Fruit fly (Drosophila melanogaster) whole organism, prepupa: ENCODE measurements around the gene CG13639.

Experiments used
- Blimp-1 ChIP-seq: fragments of 200-800 bp; sonication (Bioruptor generic); optimal IDR thresholded peaks from 3 replicates; lab custom pipeline; 2017; ENCODE audit warnings: missing biosample characterization, missing genetic modification characterization, mild to moderate bottlenecking, moderate library complexity, missing genetic modification reagents
- CG10631 ChIP-seq: fragments of 200-800 bp; sonication (Bioruptor generic); optimal IDR thresholded peaks from 2 replicates; lab custom pipeline; 2016; ENCODE audit warnings: missing biosample characterization, missing genetic modification characterization
- CG10669 ChIP-seq: fragments of 200-800 bp; sonication (Bioruptor generic); optimal IDR thresholded peaks from 3 replicates; lab custom pipeline; 2018; ENCODE audit warnings: missing biosample characterization, mild to moderate bottlenecking, missing genetic modification characterization, moderate library complexity
- CG11294 ChIP-seq: fragments of 200-800 bp; sonication (Bioruptor generic); IDR thresholded peaks from 2 replicates; pipeline ENCODE4 v1.3.6; 2022; ENCODE audit warnings: missing biosample characterization, missing genetic modification characterization
- CG11902 ChIP-seq: fragments of 200-800 bp; sonication (Bioruptor generic); optimal IDR thresholded peaks from 3 replicates; lab custom pipeline; 2016; ENCODE audit warnings: missing biosample characterization, missing genetic modification characterization
- CG15336 ChIP-seq: fragments of 200-800 bp; sonication (Bioruptor generic); IDR thresholded peaks from 2 replicates; pipeline ENCODE4 v1.3.6; 2022; ENCODE audit warnings: missing biosample characterization, missing genetic modification characterization
- CG16779 ChIP-seq: fragments of 200-800 bp; sonication (Bioruptor generic); optimal IDR thresholded peaks from 3 replicates; lab custom pipeline; 2017; ENCODE audit warnings: missing biosample characterization, mild to moderate bottlenecking, missing genetic modification characterization
- CG3032 ChIP-seq: fragments of 200-800 bp; optimal IDR thresholded peaks from 2 replicates; lab custom pipeline; 2019; ENCODE audit warnings: missing biosample characterization, mild to moderate bottlenecking, missing genetic modification characterization, moderate library complexity
- CG34406 ChIP-seq: fragments of 200-800 bp; sonication (Bioruptor generic); optimal IDR thresholded peaks from 3 replicates; lab custom pipeline; 2016; ENCODE audit warnings: missing biosample characterization, missing genetic modification characterization
- CG3919 ChIP-seq: fragments of 200-800 bp; sonication (Bioruptor generic); optimal IDR thresholded peaks from 3 replicates; lab custom pipeline; 2016; ENCODE audit warnings: missing biosample characterization, missing genetic modification characterization
- CG4318 ChIP-seq: fragments of 200-800 bp; sonication (Bioruptor generic); optimal IDR thresholded peaks from 3 replicates; lab custom pipeline; 2017; ENCODE audit warnings: missing biosample characterization, mild to moderate bottlenecking, missing genetic modification characterization
- CG6163 ChIP-seq: fragments of 200-800 bp; sonication (Bioruptor generic); IDR thresholded peaks from 3 replicates; pipeline ENCODE4 v1.3.6; 2022; ENCODE audit warnings: missing biosample characterization, missing genetic modification characterization
- CG6276 ChIP-seq: fragments of 200-800 bp; sonication (Bioruptor generic); optimal IDR thresholded peaks from 2 replicates; lab custom pipeline; 2017; ENCODE audit warnings: missing biosample characterization, mild to moderate bottlenecking, missing genetic modification characterization
- CG6792 ChIP-seq: fragments of 200-800 bp; sonication (Bioruptor generic); optimal IDR thresholded peaks from 3 replicates; lab custom pipeline; 2016; ENCODE audit warnings: missing biosample characterization, missing genetic modification characterization
- CG6808 ChIP-seq: fragments of 200-800 bp; sonication (Bioruptor generic); optimal IDR thresholded peaks from 3 replicates; lab custom pipeline; 2017; ENCODE audit warnings: missing biosample characterization, missing genetic modification characterization, mild to moderate bottlenecking, moderate library complexity, missing genetic modification reagents
- CG6854 ChIP-seq: fragments of 200-800 bp; sonication (Bioruptor generic); optimal IDR thresholded peaks from 2 replicates; lab custom pipeline; 2017; ENCODE audit warnings: missing biosample characterization, mild to moderate bottlenecking, missing genetic modification characterization
- CG7368 ChIP-seq: fragments of 200-800 bp; sonication (Bioruptor generic); optimal IDR thresholded peaks from 3 replicates; lab custom pipeline; 2016; ENCODE audit warnings: missing biosample characterization, missing genetic modification characterization
- CG8319 ChIP-seq: fragments of 200-800 bp; sonication (Bioruptor generic); optimal IDR thresholded peaks from 3 replicates; lab custom pipeline; 2016; ENCODE audit warnings: missing biosample characterization, missing genetic modification characterization
- CG9139 ChIP-seq: fragments of 200-800 bp; sonication (Bioruptor generic); optimal IDR thresholded peaks from 3 replicates; lab custom pipeline; 2017; ENCODE audit warnings: missing biosample characterization, mild to moderate bottlenecking, missing genetic modification characterization
- Eip78C ChIP-seq: fragments of 200-800 bp; sonication (Bioruptor generic); peaks from one replicate; lab custom pipeline; 2016; ENCODE audit warnings: missing biosample characterization, missing genetic modification characterization
- Ets21C ChIP-seq: fragments of 200-800 bp; sonication (Bioruptor generic); optimal IDR thresholded peaks from 3 replicates; lab custom pipeline; 2016; ENCODE audit warnings: missing biosample characterization, missing genetic modification characterization
- Gug ChIP-seq: fragments of 200-800 bp; sonication (Bioruptor generic); IDR thresholded peaks from 2 replicates; pipeline ENCODE4 v1.3.6; 2022; ENCODE audit warnings: missing biosample characterization, missing genetic modification characterization
- Hr38 ChIP-seq: sonication (Bioruptor generic); optimal IDR thresholded peaks from 2 replicates; lab custom pipeline; 2016; ENCODE audit warnings: missing biosample characterization, missing genetic modification characterization
- Hr39 ChIP-seq: fragments of 200-800 bp; sonication (Bioruptor generic); optimal IDR thresholded peaks from 2 replicates; lab custom pipeline; 2016; ENCODE audit warnings: missing biosample characterization, missing genetic modification characterization
- Lpt ChIP-seq: fragments of 200-800 bp; sonication (Bioruptor generic); optimal IDR thresholded peaks from 3 replicates; lab custom pipeline; 2016; ENCODE audit warnings: missing biosample characterization, missing genetic modification characterization
- OdsH ChIP-seq: fragments of 200-800 bp; sonication (Bioruptor generic); optimal IDR thresholded peaks from 3 replicates; lab custom pipeline; 2016; ENCODE audit warnings: missing biosample characterization, missing genetic modification characterization
- Sox102F ChIP-seq: fragments of 200-800 bp; sonication (Bioruptor generic); optimal IDR thresholded peaks from 2 replicates; lab custom pipeline; 2016; ENCODE audit warnings: missing biosample characterization, mild to moderate bottlenecking, missing genetic modification characterization
- Sox14 ChIP-seq: fragments of 200-800 bp; sonication (Bioruptor generic); optimal IDR thresholded peaks from 3 replicates; lab custom pipeline; 2016; ENCODE audit warnings: missing biosample characterization, missing genetic modification characterization
- Sox15 ChIP-seq: fragments of 200-800 bp; sonication (Bioruptor generic); optimal IDR thresholded peaks from 3 replicates; lab custom pipeline; 2016; ENCODE audit warnings: missing biosample characterization, missing genetic modification characterization
- achi ChIP-seq: fragments of 200-800 bp; sonication (Bioruptor generic); optimal IDR thresholded peaks from 3 replicates; lab custom pipeline; 2016; ENCODE audit warnings: missing biosample characterization, missing genetic modification characterization
- acj6 ChIP-seq: fragments of 200-800 bp; sonication (Bioruptor generic); optimal IDR thresholded peaks from 3 replicates; lab custom pipeline; 2016; ENCODE audit warnings: missing biosample characterization, missing genetic modification characterization
- cyc ChIP-seq: fragments of 200-800 bp; sonication (Bioruptor generic); optimal IDR thresholded peaks from 3 replicates; lab custom pipeline; 2016; ENCODE audit warnings: missing biosample characterization, missing genetic modification characterization
- dac ChIP-seq: fragments of 200-800 bp; sonication (Bioruptor generic); optimal IDR thresholded peaks from 2 replicates; lab custom pipeline; 2017; ENCODE audit warnings: missing biosample characterization, mild to moderate bottlenecking, missing genetic modification characterization
- eg ChIP-seq: fragments of 200-800 bp; sonication (Bioruptor generic); IDR thresholded peaks from 3 replicates; pipeline ENCODE4 v1.3.6; 2022; ENCODE audit warnings: missing biosample characterization, missing genetic modification characterization
- esn ChIP-seq: fragments of 200-800 bp; sonication (Bioruptor generic); optimal IDR thresholded peaks from 2 replicates; lab custom pipeline; 2016; ENCODE audit warnings: missing biosample characterization, mild to moderate bottlenecking, missing genetic modification characterization, moderate library complexity
- fd59A ChIP-seq: fragments of 200-800 bp; sonication (Bioruptor generic); optimal IDR thresholded peaks from 2 replicates; lab custom pipeline; 2017; ENCODE audit warnings: missing biosample characterization, mild to moderate bottlenecking, missing genetic modification characterization, missing genetic modification reagents
- fd85E ChIP-seq: fragments of 200-800 bp; sonication (Bioruptor generic); optimal IDR thresholded peaks from 3 replicates; lab custom pipeline; 2016; ENCODE audit warnings: missing biosample characterization, missing genetic modification characterization
- lz ChIP-seq: fragments of 200-800 bp; sonication (Bioruptor generic); optimal IDR thresholded peaks from 3 replicates; lab custom pipeline; 2016; ENCODE audit warnings: missing biosample characterization, missing genetic modification characterization
- net ChIP-seq: fragments of 200-800 bp; sonication (Bioruptor generic); optimal IDR thresholded peaks from 3 replicates; lab custom pipeline; 2016; ENCODE audit warnings: missing biosample characterization, missing genetic modification characterization
- pdm3 ChIP-seq: fragments of 200-800 bp; sonication (Bioruptor generic); optimal IDR thresholded peaks from 3 replicates; lab custom pipeline; 2016; ENCODE audit warnings: missing biosample characterization, missing genetic modification characterization
- spab ChIP-seq: fragments of 200-800 bp; sonication (Bioruptor generic); optimal IDR thresholded peaks from 2 replicates; lab custom pipeline; 2017; ENCODE audit warnings: missing biosample characterization, mild to moderate bottlenecking, missing genetic modification characterization, missing genetic modification reagents
- topi ChIP-seq: fragments of 200-800 bp; sonication (Bioruptor generic); optimal IDR thresholded peaks from 3 replicates; lab custom pipeline; 2016; ENCODE audit warnings: missing biosample characterization, missing genetic modification characterization
- vri ChIP-seq: fragments of 200-800 bp; sonication (Bioruptor generic); optimal IDR thresholded peaks from 3 replicates; lab custom pipeline; 2016; ENCODE audit warnings: missing biosample characterization, mild to moderate bottlenecking, missing genetic modification characterization

The CG13639 gene

DNA sequence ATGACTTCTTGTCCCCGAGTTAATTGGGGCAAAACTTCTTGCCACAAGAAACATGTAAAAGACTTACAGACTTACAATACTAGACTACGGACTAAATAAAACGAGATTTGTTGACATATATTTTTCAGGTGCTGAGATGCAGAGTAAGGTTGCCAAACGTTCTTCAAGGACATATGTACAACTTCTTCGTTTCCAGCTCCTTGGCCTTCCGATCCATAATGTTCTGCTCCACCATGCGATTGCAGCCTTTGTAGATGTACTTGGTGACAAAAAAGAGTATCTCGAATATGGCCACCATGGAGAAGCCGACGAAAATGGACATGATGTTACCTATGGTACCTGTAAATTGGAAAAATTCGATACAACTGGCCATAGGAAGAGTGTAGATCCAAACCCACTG, 2.7 kb downstream of the CG13639 start, which contains the start of gene CAH4:
TSS of gene CAH4 (minus strand) at position 101 of the 400 bp plus-strand sequence.
- TF ChIP-seq CG16779 (tag; lab: Kevin White, UChicago) (no peak), achi (GFP tag; lab: Kevin White, UChicago) (no peak), Hr39 (GFP tag; lab: Kevin White, UChicago) (no peak), spab (GFP tag; lab: Kevin White, UChicago) (no peak), lz (GFP tag; lab: Kevin White, UChicago) (no peak), fd59A (GFP tag; lab: Kevin White, UChicago) (no peak), CG6163 (GFP tag; lab: Robert Waterston, UW) (no peak), eg (GFP tag; lab: Robert Waterston, UW) (no peak), CG6276 (no peak), Sox15 (GFP tag; lab: Kevin White, UChicago) (no peak), Gug (GFP tag; lab: Robert Waterston, UW) (no peak), CG34406 (no peak), esn (GFP tag; lab: Kevin White, UChicago) (no peak), Sox102F (GFP tag; lab: Kevin White, UChicago) (no peak), CG4318 (GFP tag; lab: Kevin White, UChicago) (no peak), CG3032 (tag; lab: Kevin White, UChicago) (no peak)

DNA sequence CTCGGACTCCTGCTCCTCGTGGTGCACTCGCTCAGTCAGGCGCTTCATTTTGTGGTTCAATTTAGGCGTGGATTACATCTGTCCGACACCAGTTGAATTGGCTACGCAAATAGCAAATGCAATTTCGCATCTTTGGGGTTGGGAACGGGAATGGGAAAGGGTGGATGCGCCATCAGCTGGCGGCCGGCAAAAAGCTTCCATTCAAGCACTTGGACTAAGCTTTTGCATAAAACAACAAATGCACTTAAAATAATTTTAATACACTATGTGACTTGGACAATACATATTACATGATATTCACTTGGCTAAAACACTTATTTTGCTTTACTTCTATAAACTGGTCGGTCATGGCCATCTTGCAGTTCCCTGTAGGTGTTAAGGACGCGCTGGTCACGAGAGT, 4.0 kb downstream of the CG13639 start, which contains the start of gene HDAC11:
TSS of gene HDAC11 (minus strand) at position 101 of the 400 bp plus-strand sequence.
- TF ChIP-seq pdm3 (GFP tag; lab: Kevin White, UChicago) (no peak), CG11294 (GFP tag; lab: Robert Waterston, UW) (no peak), cyc (no peak), achi (GFP tag; lab: Kevin White, UChicago) (no peak), CG8319 (GFP tag; lab: Kevin White, UChicago) (no peak), Eip78C (no peak), CG16779 (tag; lab: Kevin White, UChicago) (no peak), CG15336 (GFP tag; lab: Robert Waterston, UW) (no peak), CG9139 (GFP tag; lab: Kevin White, UChicago) (no peak), Sox14 (GFP tag; lab: Kevin White, UChicago) (no peak), OdsH (GFP tag; lab: Kevin White, UChicago) (no peak), eg (GFP tag; lab: Robert Waterston, UW) (no peak), CG6808 (GFP tag; lab: Kevin White, UChicago) (no peak), CG3919 (GFP tag; lab: Kevin White, UChicago) (no peak)

DNA sequence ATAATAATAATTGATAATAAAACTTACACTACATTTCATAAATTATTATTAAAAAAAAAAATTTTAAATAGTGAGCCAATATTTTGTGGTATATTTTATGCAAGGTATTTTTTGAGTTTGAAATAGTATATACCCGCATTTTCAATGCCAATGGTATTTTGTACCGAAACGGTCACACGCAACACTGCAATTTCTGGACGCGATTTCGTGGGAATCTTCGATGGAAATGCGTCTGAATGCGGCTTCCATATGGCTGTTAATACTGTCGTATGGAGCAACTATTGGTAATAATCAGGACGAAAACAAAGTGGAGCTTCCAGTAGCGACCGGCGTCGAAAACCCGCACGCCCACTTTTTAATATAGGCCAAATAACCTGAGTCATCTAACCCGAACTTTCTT, 8.7 kb downstream of the CG13639 start, which contains the start of gene Nct:
TSS of gene Nct (plus strand) at position 173 of the 400 bp plus-strand sequence.
- no peak for TF ChIP-seq fd85E (GFP tag; lab: Kevin White, UChicago)
- peak; percentile 68 for TF ChIP-seq Sox14 (GFP tag; lab: Kevin White, UChicago)
- TF ChIP-seq, all 60 proteins: peak for 1

DNA sequence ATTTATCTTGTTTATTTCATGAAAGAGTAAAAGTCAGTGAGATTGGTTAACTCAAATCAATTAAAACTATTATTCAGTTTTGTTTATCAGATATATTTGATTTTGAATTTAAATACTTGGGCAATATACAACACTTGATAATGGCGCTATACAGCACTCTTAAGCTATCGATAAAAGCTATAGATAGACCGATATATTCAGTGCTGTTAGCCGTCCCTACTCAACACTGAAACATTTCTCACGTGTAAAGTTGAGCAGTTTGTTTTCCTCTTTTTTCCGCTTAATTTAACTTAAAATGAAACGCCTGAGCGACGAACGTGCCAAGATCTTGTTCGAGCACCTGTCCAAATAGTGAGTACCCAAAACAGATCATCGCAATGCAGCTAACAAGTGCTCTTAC, 9.7 kb downstream of the CG13639 start, which contains the start of gene CG7006:
TSS of gene CG7006 (plus strand) at position 208 of the 400 bp plus-strand sequence.
- TF ChIP-seq CG9139 (GFP tag; lab: Kevin White, UChicago) (no peak), Lpt (no peak), topi (GFP tag; lab: Kevin White, UChicago) (peak; percentile 66), CG6808 (GFP tag; lab: Kevin White, UChicago) (no peak), achi (GFP tag; lab: Kevin White, UChicago) (no peak), Eip78C (peak; percentile 77), CG6792 (GFP tag; lab: Kevin White, UChicago) (no peak), CG11902 (peak; percentile 48), CG3032 (tag; lab: Kevin White, UChicago) (no peak), fd85E (GFP tag; lab: Kevin White, UChicago) (no peak), dac (GFP tag; lab: Kevin White, UChicago) (no peak), Sox14 (GFP tag; lab: Kevin White, UChicago) (peak; percentile 39), CG7368 (no peak), Hr39 (GFP tag; lab: Kevin White, UChicago) (peak; percentile 63), lz (GFP tag; lab: Kevin White, UChicago) (peak; percentile 70), esn (GFP tag; lab: Kevin White, UChicago) (peak; percentile 68), pdm3 (GFP tag; lab: Kevin White, UChicago) (no peak), CG6163 (GFP tag; lab: Robert Waterston, UW) (no peak), net (GFP tag; lab: Kevin White, UChicago) (no peak), Blimp-1 (GFP tag; lab: Kevin White, UChicago) (no peak), Gug (GFP tag; lab: Robert Waterston, UW) (no peak), Ets21C (peak; percentile 39), CG11294 (GFP tag; lab: Robert Waterston, UW) (no peak), OdsH (GFP tag; lab: Kevin White, UChicago) (no peak), acj6 (GFP tag; lab: Kevin White, UChicago) (peak; percentile 41), CG10669 (no peak), CG10631 (peak; percentile 67), CG6854 (no peak), vri (no peak), Hr38 (GFP tag; lab: Kevin White, UChicago) (no peak), CG34406 (no peak)
